Worm (Caenorhabditis elegans) whole organism, midembryonic: ENCODE results near the gene Y41D4B.24.

Experiments used
- T22C8.4 ChIP-seq: fragments of 200-800 bp; sonication (Bioruptor generic); IDR thresholded peaks from 2 replicates; pipeline ENCODE4 v1.3.6; 2022; ENCODE audit warnings: missing genetic modification characterization, missing compliant biosample characterization
- cog-1 ChIP-seq: sonication (generic microtip); optimal IDR thresholded peaks from 2 replicates; lab custom pipeline; 2016; ENCODE audit warnings: missing genetic modification characterization, missing compliant biosample characterization
- flt-1 ChIP-seq: fragments of 200-800 bp; sonication (Bioruptor generic); IDR thresholded peaks from 2 replicates; pipeline ENCODE4 v1.3.6; 2022; ENCODE audit warnings: missing genetic modification characterization, missing compliant biosample characterization
- klf-2 ChIP-seq: fragments of 200-800 bp; sonication (Bioruptor generic); conservative IDR thresholded peaks from 2 replicates; pipeline ENCODE4 v1.3.6; 2022; ENCODE audit warnings: missing genetic modification reagents, missing genetic modification characterization, missing compliant biosample characterization
- med-1 ChIP-seq: sonication (generic microtip); optimal IDR thresholded peaks from 2 replicates; lab custom pipeline; 2017; ENCODE audit warnings: missing genetic modification characterization, mild to moderate bottlenecking, missing compliant biosample characterization, antibody characterized with exemption, missing genetic modification reagents; ENCODE audit not compliant: insufficient read depth
- ref-1 ChIP-seq: fragments of 200-800 bp; sonication (Bioruptor generic); conservative IDR thresholded peaks from 2 replicates; pipeline ENCODE4 v1.3.6; 2022; ENCODE audit warnings: missing genetic modification reagents, missing genetic modification characterization, missing compliant biosample characterization
- tab-1 ChIP-seq: fragments of 200-800 bp; sonication (Bioruptor generic); IDR thresholded peaks from 2 replicates; pipeline ENCODE4 v1.3.6; 2022; ENCODE audit warnings: missing genetic modification characterization, missing compliant biosample characterization
- ztf-23 ChIP-seq: fragments of 200-800 bp; sonication (Bioruptor generic); IDR thresholded peaks from 2 replicates; pipeline ENCODE4 v1.3.6; 2022; ENCODE audit warnings: missing genetic modification reagents, missing genetic modification characterization, missing compliant biosample characterization
- ztf-29 ChIP-seq: fragments of 200-800 bp; sonication (Bioruptor generic); IDR thresholded peaks from 2 replicates; pipeline ENCODE4 v1.3.6; 2022; ENCODE audit warnings: missing genetic modification reagents, missing genetic modification characterization, missing compliant biosample characterization

The Y41D4B.24 gene

ce11 chrIV:1687151-1687550 lies 5.2 kb upstream of the Y41D4B.24 start:
- TF ChIP-seq flt-1 (GFP tag; lab: Robert Waterston, UW) (peak; percentile 59; the same call in 1 of the 2 replicates), ztf-23 (GFP tag; lab: Robert Waterston, UW) (peak; percentile 63; the same call in 1 of the 2 replicates), cog-1 (tag; lab: Kevin White, UChicago) (no peak), klf-2 (GFP tag; lab: Robert Waterston, UW) (0 out of 2 replicates have a peak, but pooled peaks have one; percentile 40), ref-1 (GFP tag; lab: Robert Waterston, UW) (0 out of 2 replicates have a peak, but pooled peaks have one; percentile 24), T22C8.4 (GFP tag; lab: Robert Waterston, UW) (no peak)

- no peak for TF ChIP-seq klf-2 (GFP tag; lab: Robert Waterston, UW)
Observed at ce11 chrIV:1679227-1679626, 2.7 kb downstream of the Y41D4B.24 start.

- no peak for TF ChIP-seq cog-1 (tag; lab: Kevin White, UChicago)
- no peak for TF ChIP-seq klf-2 (GFP tag; lab: Robert Waterston, UW)
- no peak for TF ChIP-seq med-1 (GFP tag; lab: Kevin White, UChicago)
- TF ChIP-seq ref-1 (GFP tag; lab: Robert Waterston, UW) = no peak
- TF ChIP-seq tab-1 = no peak
- TF ChIP-seq T22C8.4 (GFP tag; lab: Robert Waterston, UW) = no peak
- TF ChIP-seq ztf-23 (GFP tag; lab: Robert Waterston, UW) = no peak
- no peak for TF ChIP-seq flt-1 (GFP tag; lab: Robert Waterston, UW)
- no peak for TF ChIP-seq ztf-29 (GFP tag; lab: Robert Waterston, UW)
Observed at ce11 chrIV:1676926-1677325, 5.0 kb downstream of the Y41D4B.24 start.

- TF ChIP-seq cog-1 (tag; lab: Kevin White, UChicago) (no peak), tab-1 (no peak), ztf-29 (GFP tag; lab: Robert Waterston, UW) (no peak), ztf-23 (GFP tag; lab: Robert Waterston, UW) (no peak), med-1 (GFP tag; lab: Kevin White, UChicago) (no peak), ref-1 (GFP tag; lab: Robert Waterston, UW) (no peak), klf-2 (GFP tag; lab: Robert Waterston, UW) (no peak), T22C8.4 (GFP tag; lab: Robert Waterston, UW) (no peak), flt-1 (GFP tag; lab: Robert Waterston, UW) (no peak)
Observed at ce11 chrIV:1672398-1672797, 9.6 kb downstream of the Y41D4B.24 start, which contains the start of gene Y41D4B.1. Y41D4B.1 (plus strand) TSS chrIV:1672698.

ce11 chrIV:1662872-1663271 lies 19.1 kb downstream of the Y41D4B.24 start:
- TF ChIP-seq cog-1 (tag; lab: Kevin White, UChicago) (no peak), tab-1 (no peak), ref-1 (GFP tag; lab: Robert Waterston, UW) (no peak), ztf-29 (GFP tag; lab: Robert Waterston, UW) (no peak), klf-2 (GFP tag; lab: Robert Waterston, UW) (no peak), ztf-23 (GFP tag; lab: Robert Waterston, UW) (no peak), flt-1 (GFP tag; lab: Robert Waterston, UW) (no peak), T22C8.4 (GFP tag; lab: Robert Waterston, UW) (no peak), med-1 (GFP tag; lab: Kevin White, UChicago) (no peak)

- no peak for TF ChIP-seq ztf-29 (GFP tag; lab: Robert Waterston, UW)
- TF ChIP-seq tab-1 = no peak
- TF ChIP-seq med-1 (GFP tag; lab: Kevin White, UChicago) = no peak
- no peak for TF ChIP-seq ref-1 (GFP tag; lab: Robert Waterston, UW)
- no peak for TF ChIP-seq T22C8.4 (GFP tag; lab: Robert Waterston, UW)
- no peak for TF ChIP-seq cog-1 (tag; lab: Kevin White, UChicago)
- no peak for TF ChIP-seq ztf-23 (GFP tag; lab: Robert Waterston, UW)
- no peak for TF ChIP-seq klf-2 (GFP tag; lab: Robert Waterston, UW)
- no peak for TF ChIP-seq flt-1 (GFP tag; lab: Robert Waterston, UW)
Observed at ce11 chrIV:1660735-1661134, 21.2 kb downstream of the Y41D4B.24 start.

- TF ChIP-seq ztf-29 (GFP tag; lab: Robert Waterston, UW) = no peak
- no peak for TF ChIP-seq ref-1 (GFP tag; lab: Robert Waterston, UW)
- TF ChIP-seq klf-2 (GFP tag; lab: Robert Waterston, UW) = no peak
- TF ChIP-seq ztf-23 (GFP tag; lab: Robert Waterston, UW) = no peak
Observed at ce11 chrIV:1659978-1660377, 22.0 kb downstream of the Y41D4B.24 start, which contains the start of gene Y41D4B.4. Y41D4B.4 (plus strand) TSS chrIV:1660110.

ce11 chrIV:1659045-1659741 lies 22.8 kb downstream of the Y41D4B.24 start, which contains the start of gene rps-28:
rps-28 (plus strand) TSS chrIV:1659691.
- TF ChIP-seq ztf-23 (GFP tag; lab: Robert Waterston, UW) (peak; percentile 96), klf-2 (GFP tag; lab: Robert Waterston, UW) (peak; percentile 78), med-1 (GFP tag; lab: Kevin White, UChicago) (peak; percentile 74), cog-1 (tag; lab: Kevin White, UChicago) (peak; percentile 92), tab-1 (peak; percentile 83; the same call in 1 of the 2 replicates), T22C8.4 (GFP tag; lab: Robert Waterston, UW) (peak; percentile 78), flt-1 (GFP tag; lab: Robert Waterston, UW) (peak; percentile 92), ref-1 (GFP tag; lab: Robert Waterston, UW) (peak; percentile 48; the same call in 1 of the 2 replicates), ztf-29 (GFP tag; lab: Robert Waterston, UW) (peak; percentile 79)

ce11 chrIV:1657069-1657468 lies 24.9 kb downstream of the Y41D4B.24 start:
- TF ChIP-seq ref-1 (GFP tag; lab: Robert Waterston, UW) (no peak), med-1 (GFP tag; lab: Kevin White, UChicago) (no peak), ztf-29 (GFP tag; lab: Robert Waterston, UW) (no peak), tab-1 (no peak), cog-1 (tag; lab: Kevin White, UChicago) (no peak), flt-1 (GFP tag; lab: Robert Waterston, UW) (no peak), klf-2 (GFP tag; lab: Robert Waterston, UW) (no peak), ztf-23 (GFP tag; lab: Robert Waterston, UW) (no peak)
